Fruit fly (Drosophila melanogaster): ENCODE data around the gene mgl.
A peak's percentile ranks its signal among the peaks of the same experiment; 100 is the strongest.

mgl gene

DNA sequence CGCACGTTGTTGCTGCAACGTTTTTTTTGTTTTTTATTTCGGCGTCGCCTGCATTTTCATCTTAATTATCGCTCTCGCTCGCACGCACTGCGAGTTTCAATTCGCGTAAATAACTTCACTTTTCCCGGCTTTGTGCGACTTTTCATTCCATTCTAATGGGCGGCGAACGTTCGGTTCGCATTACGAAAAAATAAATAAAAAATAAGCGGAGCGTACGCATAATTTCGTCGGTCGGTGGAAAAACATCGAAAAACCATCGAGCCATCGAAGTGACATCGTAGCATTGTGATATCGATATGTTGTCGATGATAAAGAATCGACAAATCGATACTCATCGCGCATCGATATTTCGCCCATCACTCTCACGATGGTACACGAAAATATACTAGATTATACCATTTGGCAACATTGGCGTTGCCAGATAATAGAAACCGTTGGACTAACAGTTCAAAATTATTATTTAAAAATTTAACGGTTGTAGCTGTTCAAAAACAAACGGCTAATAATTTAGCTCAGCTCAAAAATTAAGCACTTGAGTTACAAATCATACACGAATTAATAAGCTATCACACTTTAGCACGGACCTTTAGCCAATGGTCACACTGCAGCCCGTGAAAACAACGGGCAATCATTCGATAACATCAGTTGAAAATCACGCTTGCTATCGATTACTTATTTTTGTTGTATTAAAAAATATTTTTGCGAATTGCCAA is 143.8 kb downstream of the mgl start, which contains the start of the genes Zdhhc8 and BCL7-like (continued):
- peak; percentile 91 for TF ChIP-seq hbn (GFP tag; IDR thresholded peaks at IDR 0.05; ENCODE audit: partially characterized antibody)
- TF ChIP-seq CG7372 (GFP tag; IDR thresholded peaks at IDR 0.05) = no peak
- TF ChIP-seq B-H1 (GFP tag; IDR thresholded peaks at IDR 0.05) = no peak
- peak; percentile 61 for TF ChIP-seq CG10267 (tag; optimal IDR thresholded peaks at IDR 0.05)
- TF ChIP-seq zen2 (GFP tag; IDR thresholded peaks at IDR 0.05; ENCODE audit: partially characterized antibody) = peak; percentile 93
- TF ChIP-seq tup (GFP tag; optimal IDR thresholded peaks at IDR 0.05) = no peak
- peak; percentile 25 for TF ChIP-seq Nf-YC (tag; optimal IDR thresholded peaks at IDR 0.05)
- no peak for TF ChIP-seq peb (GFP tag; IDR thresholded peaks at IDR 0.05)
- TF ChIP-seq Ets97D (GFP tag; optimal IDR thresholded peaks at IDR 0.05) = peak; percentile 80
- TF ChIP-seq Atf6 (GFP tag; IDR thresholded peaks at IDR 0.05) = no peak
- TF ChIP-seq HLHmδ (GFP tag; optimal IDR thresholded peaks at IDR 0.05) = no peak
- TF ChIP-seq slp2 (GFP tag; optimal IDR thresholded peaks at IDR 0.05) = no peak
- peak; percentile 78 for TF ChIP-seq CG12659 (GFP tag; optimal IDR thresholded peaks at IDR 0.05)
- no peak for TF ChIP-seq CG11247 (GFP tag; IDR thresholded peaks at IDR 0.05)
- peak; percentile 98 for TF ChIP-seq tna (GFP tag; IDR thresholded peaks at IDR 0.05; ENCODE audit: partially characterized antibody)
- TF ChIP-seq ssp (GFP tag; IDR thresholded peaks at IDR 0.05) = peak; percentile 20; the same call in 1 of the 2 replicates
- TF ChIP-seq fd64A (GFP tag; optimal IDR thresholded peaks at IDR 0.05) = no peak
- TF ChIP-seq nerfin-2 (GFP tag; IDR thresholded peaks at IDR 0.05; ENCODE audit: partially characterized antibody) = peak; percentile 96
- no peak for TF ChIP-seq Fer1 (GFP tag; optimal IDR thresholded peaks at IDR 0.05)
- TF ChIP-seq her (GFP tag; optimal IDR thresholded peaks at IDR 0.05) = no peak
- peak; percentile 23 for TF ChIP-seq bcd (GFP tag; optimal IDR thresholded peaks at IDR 0.05)
- TF ChIP-seq usp (GFP tag; optimal IDR thresholded peaks at IDR 0.05) = no peak
- TF ChIP-seq scrt (GFP tag; optimal IDR thresholded peaks at IDR 0.05) = no peak
- TF ChIP-seq bigmax (GFP tag; optimal IDR thresholded peaks at IDR 0.05) = no peak
- TF ChIP-seq CG15011 (GFP tag; optimal IDR thresholded peaks at IDR 0.05) = no peak
- TF ChIP-seq Mes4 (GFP tag; optimal IDR thresholded peaks at IDR 0.05) = no peak
- TF ChIP-seq cad (GFP tag; optimal IDR thresholded peaks at IDR 0.05) = no peak
- no peak for TF ChIP-seq twi (tag; optimal IDR thresholded peaks at IDR 0.05)
- TF ChIP-seq Sox102F (GFP tag; optimal IDR thresholded peaks at IDR 0.05) = peak; percentile 35
- TF ChIP-seq Ptx1 (GFP tag; IDR thresholded peaks at IDR 0.05) = peak; percentile 59; the same call in 1 of the 2 replicates
- no peak for TF ChIP-seq CG11504 (tag; optimal IDR thresholded peaks at IDR 0.05)
- TF ChIP-seq Tbp (GFP tag; optimal IDR thresholded peaks at IDR 0.05) = no peak
- TF ChIP-seq Dad (GFP tag; optimal IDR thresholded peaks at IDR 0.05) = no peak
- no peak for TF ChIP-seq CG4707 (GFP tag; optimal IDR thresholded peaks at IDR 0.05)
- no peak; the same call in 1 of the 2 replicates for TF ChIP-seq CG32767 (GFP tag; IDR thresholded peaks at IDR 0.05)
- TF ChIP-seq sd (tag; optimal IDR thresholded peaks at IDR 0.05) = no peak
- peak; percentile 49 for TF ChIP-seq tx (GFP tag; optimal IDR thresholded peaks at IDR 0.05)
- peak; percentile 46 for TF ChIP-seq CG1602 (GFP tag; optimal IDR thresholded peaks at IDR 0.05)
- TF ChIP-seq gro (GFP tag; optimal IDR thresholded peaks at IDR 0.05) = peak; percentile 4
- peak; percentile 22 for TF ChIP-seq dm (GFP tag; optimal IDR thresholded peaks at IDR 0.05)
- no peak for TF ChIP-seq cwo (GFP tag; optimal IDR thresholded peaks at IDR 0.05)
- no peak for TF ChIP-seq CG6813 (GFP tag; optimal IDR thresholded peaks at IDR 0.05)
- TF ChIP-seq Pdp1 (GFP tag; optimal IDR thresholded peaks at IDR 0.05) = peak in 1 of 2 experiments; percentile 28
- peak; percentile 92 for TF ChIP-seq CG9797 (GFP tag; optimal IDR thresholded peaks at IDR 0.05)
- no peak for TF ChIP-seq HHEX (GFP tag; optimal IDR thresholded peaks at IDR 0.05)
- peak; percentile 98 for TF ChIP-seq CG13287 (GFP tag; IDR thresholded peaks at IDR 0.05; ENCODE audit: partially characterized antibody)
- no peak; the same call in 1 of the 2 replicates for TF ChIP-seq Adf1 (GFP tag; IDR thresholded peaks at IDR 0.05)
- TF ChIP-seq CG3065 (GFP tag; optimal IDR thresholded peaks at IDR 0.05) = no peak
- peak; percentile 41 for TF ChIP-seq CG8944 (GFP tag; optimal IDR thresholded peaks at IDR 0.05)

Measured in whole organism, embryonic.